Fruit fly (Drosophila melanogaster) whole organism, wandering third instar larva: ENCODE data around the gene pr.
A peak's percentile ranks its signal among the peaks of the same experiment; 100 is the strongest.

Source experiments
- Abd-B ChIP-seq: fragments of >200 bp; optimal IDR thresholded peaks from 2 replicates; lab custom pipeline; 2017; ENCODE audit warnings: missing biosample characterization, missing genetic modification characterization
- Dfd ChIP-seq: fragments of >200 bp; optimal IDR thresholded peaks from 2 replicates; lab custom pipeline; 2017; ENCODE audit warnings: missing biosample characterization, missing genetic modification characterization
- Dif ChIP-seq: fragments of 200-275, 200-300 bp; sonication (Bioruptor generic); optimal IDR thresholded peaks from 2 replicates; lab custom pipeline; 2018; ENCODE audit warnings: missing biosample characterization, missing genetic modification characterization; ENCODE audit not compliant: partially characterized antibody
- GATAd ChIP-seq: sonication (Bioruptor generic); optimal IDR thresholded peaks from 2 replicates; lab custom pipeline; 2016; ENCODE audit warnings: missing biosample characterization, missing genetic modification characterization
- Hr78 ChIP-seq: fragments of >200 bp; optimal IDR thresholded peaks from 2 replicates; lab custom pipeline; 2017; ENCODE audit warnings: missing biosample characterization, missing genetic modification characterization
- Myc ChIP-seq: fragments of >200 bp; optimal IDR thresholded peaks from 2 replicates; lab custom pipeline; 2017
- N ChIP-seq: fragments of >200 bp; optimal IDR thresholded peaks from 2 replicates; lab custom pipeline; 2018; ENCODE audit warnings: missing biosample characterization, missing external identifiers, missing genetic modification characterization
- Vsx2 ChIP-seq: fragments of 200-300, 225-300 bp; sonication (Bioruptor generic); optimal IDR thresholded peaks from 2 replicates; lab custom pipeline; 2018; ENCODE audit warnings: missing biosample characterization, missing genetic modification characterization; ENCODE audit not compliant: partially characterized antibody
- br ChIP-seq: fragments of 200-800 bp; sonication (Bioruptor generic); optimal IDR thresholded peaks from 2 replicates; lab custom pipeline; 2016; ENCODE audit warnings: missing biosample characterization, missing genetic modification characterization
- dl ChIP-seq, 2 experiments: fragments of 175-275, 200-275 bp in 1 of 2; fragments of 200-275 bp in 1 of 2; sonication (Bioruptor generic); optimal IDR thresholded peaks; lab custom pipeline; 2018; ENCODE audit warnings: mild to moderate bottlenecking in 2 of 2, missing biosample characterization in 2 of 2, missing genetic modification characterization in 2 of 2, moderate library complexity in 2 of 2; ENCODE audit not compliant: partially characterized antibody in 2 of 2, insufficient read depth in 1 of 2
- h ChIP-seq: fragments of 200-800 bp; sonication (Bioruptor generic); optimal IDR thresholded peaks from 3 replicates; lab custom pipeline; 2016; ENCODE audit warnings: missing biosample characterization, mild to moderate bottlenecking, missing genetic modification characterization
- usp ChIP-seq: fragments of >200 bp; optimal IDR thresholded peaks from 2 replicates; lab custom pipeline; 2017; ENCODE audit warnings: missing biosample characterization, missing genetic modification characterization
- woc ChIP-seq: sonication (Bioruptor generic); optimal IDR thresholded peaks from 2 replicates; lab custom pipeline; 2016; ENCODE audit warnings: missing biosample characterization, mild to moderate bottlenecking, missing genetic modification characterization

DNA sequence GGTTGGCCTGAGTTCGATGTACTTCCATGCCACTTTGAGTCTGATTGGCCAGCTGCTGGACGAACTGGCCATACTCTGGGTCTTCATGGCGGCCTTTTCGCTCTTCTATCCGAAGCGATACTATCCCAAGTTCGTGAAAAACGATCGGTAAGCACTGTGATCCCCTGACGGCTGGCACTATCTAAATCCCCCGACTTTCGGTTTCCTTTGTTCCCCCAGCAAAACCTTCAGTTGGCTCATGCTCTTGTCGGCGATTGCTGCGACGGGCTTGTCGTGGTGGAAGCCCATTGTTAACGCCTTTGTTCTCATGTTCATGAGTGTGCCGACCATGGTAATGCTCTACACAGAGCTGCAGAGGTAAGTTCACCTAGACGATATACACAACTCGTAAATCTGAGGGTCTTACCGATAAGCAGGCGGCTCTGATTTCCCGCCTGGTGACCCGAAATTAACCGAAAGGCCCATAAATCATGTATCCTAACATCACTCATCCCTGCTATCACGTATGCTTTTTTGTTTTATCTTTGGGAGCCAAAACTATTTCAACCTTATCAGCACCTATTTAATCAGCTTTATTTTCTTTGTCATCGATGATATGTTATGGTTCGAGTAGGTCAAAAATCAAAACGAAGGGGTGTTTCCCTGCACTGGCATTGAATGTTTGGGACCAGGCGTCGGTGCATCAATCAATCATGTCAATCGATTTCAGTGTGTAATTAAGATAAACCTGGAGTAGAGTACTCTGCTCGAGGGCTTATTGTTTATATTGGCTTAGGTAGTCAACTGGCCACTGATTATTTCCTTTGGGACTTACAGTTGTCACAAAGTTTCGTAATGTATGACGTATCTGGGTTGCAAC is 5.9 kb downstream of the pr start:
- no peak for TF ChIP-seq Dif (GFP tag; lab: Kevin White, UChicago)
- no peak for TF ChIP-seq dl (GFP tag; optimal IDR thresholded peaks at IDR 0.05; lab: Kevin White, UChicago; ENCODE audit: insufficient read depth in 1 of 2, partially characterized antibody in 2 of 2)
- TF ChIP-seq GATAd = no peak
- TF ChIP-seq h (GFP tag; lab: Kevin White, UChicago) = peak; percentile 35
- no peak for TF ChIP-seq Hr78
- no peak for TF ChIP-seq Myc
- TF ChIP-seq br = peak; percentile 17
- no peak for TF ChIP-seq woc (GFP tag; lab: Kevin White, UChicago)
- TF ChIP-seq Abd-B (GFP tag; lab: Kevin White, UChicago) = no peak
- TF ChIP-seq Vsx2 (GFP tag; lab: Kevin White, UChicago) = no peak
- TF ChIP-seq N (GFP tag; lab: Kevin White, UChicago) = no peak
- no peak for TF ChIP-seq usp (GFP tag; lab: Kevin White, UChicago)
- no peak for TF ChIP-seq Dfd
